Worm (Caenorhabditis elegans) whole organism, early embryonic: ENCODE results near the gene eif-2A.

Experiments used
- B0310.2 ChIP-seq: sonication (generic microtip); optimal IDR thresholded peaks from 2 replicates; lab custom pipeline; 2016; ENCODE audit warnings: mild to moderate bottlenecking, missing genetic modification characterization, missing compliant biosample characterization
- F13C5.2 ChIP-seq: sonication (generic microtip); optimal IDR thresholded peaks from 2 replicates; lab custom pipeline; 2017; ENCODE audit warnings: mild to moderate bottlenecking, missing genetic modification characterization, inconsistent platforms, missing compliant biosample characterization
- aly-1 ChIP-seq: sonication (generic microtip); optimal IDR thresholded peaks from 2 replicates; lab custom pipeline; 2016; ENCODE audit warnings: missing genetic modification characterization, missing compliant biosample characterization
- ama-1 ChIP-seq: fragments of 150-350 bp; optimal IDR thresholded peaks from 2 replicates; lab custom pipeline; 2014
- flt-1 ChIP-seq: fragments of 200-800 bp; sonication (Bioruptor generic); IDR thresholded peaks from 2 replicates; pipeline ENCODE4 v1.3.6; 2022; ENCODE audit warnings: missing genetic modification characterization, missing compliant biosample characterization
- hmbx-1 ChIP-seq: sonication (generic microtip); optimal IDR thresholded peaks from 2 replicates; lab custom pipeline; 2016; ENCODE audit warnings: mild to moderate bottlenecking, missing genetic modification characterization, missing compliant biosample characterization
- hmg-4 ChIP-seq: fragments of 200-800 bp; sonication (Bioruptor generic); optimal IDR thresholded peaks from 2 replicates; lab custom pipeline; 2018; ENCODE audit warnings: mild to moderate bottlenecking, missing genetic modification characterization, missing compliant biosample characterization
- pes-1 ChIP-seq: fragments of 200-800 bp; sonication (Bioruptor generic); IDR thresholded peaks from 2 replicates; pipeline ENCODE4 v1.3.6; 2022; ENCODE audit warnings: missing genetic modification reagents, missing genetic modification characterization, missing compliant biosample characterization
- scrt-1 ChIP-seq: fragments of 200-800 bp; sonication (Bioruptor generic); IDR thresholded peaks from 2 replicates; pipeline ENCODE4 v1.3.6; 2022; ENCODE audit warnings: missing genetic modification characterization, missing compliant biosample characterization
- sea-1 ChIP-seq: fragments of 200-800 bp; sonication (Bioruptor generic); conservative IDR thresholded peaks from 2 replicates; pipeline ENCODE4 v1.3.6; 2022; ENCODE audit warnings: missing genetic modification characterization, missing compliant biosample characterization
- tbx-11 ChIP-seq: fragments of 200-800 bp; sonication (Bioruptor generic); IDR thresholded peaks from 2 replicates; pipeline ENCODE4 v1.3.6; 2022; ENCODE audit warnings: missing genetic modification characterization, missing compliant biosample characterization
- tbx-37 ChIP-seq: fragments of 200-800 bp; sonication (Bioruptor generic); conservative IDR thresholded peaks from 2 replicates; pipeline ENCODE4 v1.3.6; 2022; ENCODE audit warnings: missing genetic modification reagents, missing genetic modification characterization, missing compliant biosample characterization

Gene eif-2A

DNA sequence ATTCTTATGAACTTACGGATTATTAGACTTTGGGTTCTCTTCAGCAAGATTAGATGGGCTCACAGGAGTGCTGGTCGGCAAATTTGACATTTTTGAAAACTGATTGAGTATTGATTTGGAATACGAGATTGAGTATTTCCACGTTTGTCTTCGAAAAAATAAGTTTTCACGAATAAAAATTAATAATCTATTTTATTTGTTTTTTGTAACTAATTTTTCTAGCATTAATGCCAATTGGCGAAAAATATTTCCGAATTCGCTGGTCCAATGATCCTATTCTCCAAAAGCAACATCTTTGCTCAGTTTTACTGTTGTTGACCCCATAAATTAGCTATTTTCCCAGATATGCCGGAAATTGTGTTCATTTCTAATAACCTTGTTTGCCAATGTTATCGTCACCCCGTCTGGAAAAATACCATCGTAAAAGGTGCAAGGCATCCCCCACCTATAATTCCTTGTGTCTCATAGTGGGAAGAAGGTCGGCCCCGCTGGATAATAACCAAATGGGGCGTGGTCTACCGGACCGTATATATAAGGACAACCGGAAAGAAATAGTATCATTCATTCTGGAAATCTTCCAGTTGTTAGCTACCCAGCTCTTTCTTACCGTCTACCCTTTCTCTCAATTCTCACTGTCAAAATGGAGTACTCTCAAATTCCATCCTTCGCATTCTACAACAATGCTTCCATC lies 47.8 kb downstream of the eif-2A start, which contains the start of the genes ZK673.6 and sdz-37:
Gene ZK673.6, minus strand, starts transcription at position 101 of the 691 bp plus-strand sequence.
Gene sdz-37, plus strand, starts transcription at position 641 of the 691 bp plus-strand sequence.
- TF ChIP-seq hmbx-1 (no peak), F13C5.2 (tag; lab: Kevin White, UChicago) (no peak), hmg-4 (GFP tag; lab: Kevin White, UChicago) (no peak)

DNA sequence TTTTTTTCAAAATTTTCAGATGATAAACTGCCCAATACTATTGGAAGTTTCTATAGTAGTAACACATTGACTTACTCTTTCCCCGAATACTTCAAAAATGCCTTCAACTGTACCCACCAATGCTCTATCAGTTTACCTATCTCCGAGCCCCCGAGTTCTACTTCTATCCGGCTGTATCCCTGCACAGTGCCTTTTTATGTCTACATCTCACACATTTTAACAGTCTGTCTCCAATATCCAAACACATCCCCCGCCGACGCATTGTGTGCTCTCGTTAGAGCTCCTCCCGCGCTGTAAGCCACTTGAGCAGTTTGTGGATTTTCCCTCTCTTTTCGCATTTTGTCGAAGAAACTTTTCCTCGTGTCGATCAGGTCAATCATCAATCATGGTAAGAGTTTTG lies 50.0 kb downstream of the eif-2A start, which contains the start of gene tnc-2:
Gene tnc-2, plus strand, starts transcription at position 301 of the 400 bp plus-strand sequence.
- TF ChIP-seq flt-1 (GFP tag; lab: Robert Waterston, UW), result no peak
- no peak for TF ChIP-seq tbx-37 (GFP tag; lab: Robert Waterston, UW)
- no peak for TF ChIP-seq F13C5.2 (tag; lab: Kevin White, UChicago)
- TF ChIP-seq ama-1, result no peak
- no peak for TF ChIP-seq pes-1 (GFP tag; lab: Robert Waterston, UW)
- TF ChIP-seq sea-1 (GFP tag; lab: Robert Waterston, UW), result no peak
- TF ChIP-seq scrt-1 (GFP tag; lab: Robert Waterston, UW), result no peak
- no peak for TF ChIP-seq aly-1 (tag; lab: Kevin White, UChicago)
- TF ChIP-seq tbx-11 (GFP tag; lab: Robert Waterston, UW), result no peak
- no peak for TF ChIP-seq B0310.2 (tag; lab: Kevin White, UChicago)
